Worm (Caenorhabditis elegans): ENCODE measurements around the gene C50B6.3.
A peak's percentile ranks its signal among the peaks of the same experiment; 100 is the strongest.

Gene C50B6.3

DNA sequence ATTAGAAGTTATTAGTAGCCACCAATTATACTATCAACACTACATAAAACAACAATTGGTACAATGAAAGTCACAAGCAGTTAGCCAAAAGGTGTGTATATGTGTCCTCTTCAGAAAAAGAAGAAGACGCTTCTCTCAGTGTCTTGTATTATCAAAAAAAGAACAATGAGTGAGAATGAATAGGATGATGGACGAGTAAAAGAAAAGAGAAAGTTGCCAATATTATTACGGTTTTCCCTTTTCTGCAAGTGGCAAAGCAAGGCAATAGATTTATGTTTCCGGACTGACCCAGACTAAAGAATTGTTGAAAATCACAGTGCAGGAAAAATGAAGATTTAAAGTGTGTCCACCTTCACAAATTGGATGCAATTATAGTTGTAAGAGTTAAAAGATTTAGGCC, 33.0 kb upstream of the C50B6.3 start:
- no peak for TF ChIP-seq sox-4 (tag; optimal IDR thresholded peaks at IDR 0.05)
- no peak for TF ChIP-seq npax-4 (tag; optimal IDR thresholded peaks at IDR 0.05)
- TF ChIP-seq ttx-3 (tag; optimal IDR thresholded peaks at IDR 0.05), result no peak
- TF ChIP-seq eyg-1 (tag; optimal IDR thresholded peaks at IDR 0.05), result no peak
- TF ChIP-seq unc-86 (tag; optimal IDR thresholded peaks at IDR 0.05), result no peak
- TF ChIP-seq che-1 (tag; optimal IDR thresholded peaks at IDR 0.05), result no peak
- no peak for TF ChIP-seq rnt-1 (tag; optimal IDR thresholded peaks at IDR 0.05)
- TF ChIP-seq ceh-31 (tag; optimal IDR thresholded peaks at IDR 0.05), result no peak
- no peak for TF ChIP-seq hlh-30 (tag; optimal IDR thresholded peaks at IDR 0.05; ENCODE audit: insufficient read depth)
- no peak for TF ChIP-seq K02D7.2 (tag; optimal IDR thresholded peaks at IDR 0.05)
- no peak for TF ChIP-seq ceh-22 (tag; optimal IDR thresholded peaks at IDR 0.05)
- TF ChIP-seq ceh-18 (tag; optimal IDR thresholded peaks at IDR 0.05), result no peak
- no peak for TF ChIP-seq pha-4 (tag; optimal IDR thresholded peaks at IDR 0.05)
- no peak for TF ChIP-seq ref-2 (tag; optimal IDR thresholded peaks at IDR 0.05)

DNA sequence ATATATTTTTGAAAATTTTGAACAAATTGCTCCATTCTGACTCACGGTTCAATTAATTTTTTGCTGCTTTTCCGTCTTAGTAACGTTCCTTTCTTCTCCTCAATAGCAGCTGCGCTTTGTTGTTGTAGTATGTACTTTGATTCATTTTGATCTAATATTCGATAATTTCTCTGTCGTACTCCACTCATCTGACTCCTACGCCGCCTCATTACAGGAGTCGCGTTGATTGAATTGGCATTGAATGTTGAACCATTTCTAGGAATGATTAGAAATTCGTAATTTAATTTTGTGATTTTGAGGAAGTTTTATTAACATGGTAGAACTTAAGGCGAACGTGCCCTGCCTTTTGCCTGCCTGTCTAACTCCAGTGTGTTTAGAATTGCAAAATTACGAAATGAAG, 30.4 kb upstream of the C50B6.3 start:
- TF ChIP-seq ceh-22 (tag; optimal IDR thresholded peaks at IDR 0.05), result no peak
- no peak for TF ChIP-seq sox-2 (GFP tag; IDR thresholded peaks at IDR 0.05)
- peak; percentile 70 for TF ChIP-seq unc-42 (tag; optimal IDR thresholded peaks at IDR 0.05)

DNA sequence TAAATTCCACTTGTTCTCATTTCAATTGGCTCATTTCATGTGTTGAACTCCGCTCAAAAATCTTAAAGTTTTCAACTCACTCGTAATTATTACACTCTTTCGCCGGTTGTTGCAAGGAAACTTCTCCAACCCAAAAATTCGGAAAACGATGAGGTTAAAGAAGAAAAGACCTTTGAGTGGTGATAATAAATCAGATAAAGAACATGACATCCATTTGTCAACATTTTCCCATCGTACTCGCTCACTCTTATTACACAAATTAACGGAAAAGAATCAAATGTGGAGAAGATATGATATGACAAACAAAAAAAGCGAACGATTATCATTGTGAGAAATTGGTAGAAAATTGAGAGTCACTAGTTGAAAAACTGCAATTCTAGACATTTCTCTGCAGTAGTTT, 28.1 kb upstream of the C50B6.3 start:
- TF ChIP-seq pag-3 (tag; optimal IDR thresholded peaks at IDR 0.05; ENCODE audit: borderline replicate concordance) (no peak), syd-9 (tag; optimal IDR thresholded peaks at IDR 0.05) (no peak), C38D4.7 (GFP tag; optimal IDR thresholded peaks at IDR 0.05) (no peak), T23F11.4 (GFP tag; optimal IDR thresholded peaks at IDR 0.05) (no peak), ref-2 (tag; optimal IDR thresholded peaks at IDR 0.05) (no peak), ceh-30 (tag; optimal IDR thresholded peaks at IDR 0.05) (no peak), nhr-232 (tag; optimal IDR thresholded peaks at IDR 0.05) (no peak), pros-1 (tag; optimal IDR thresholded peaks at IDR 0.05) (no peak)

DNA sequence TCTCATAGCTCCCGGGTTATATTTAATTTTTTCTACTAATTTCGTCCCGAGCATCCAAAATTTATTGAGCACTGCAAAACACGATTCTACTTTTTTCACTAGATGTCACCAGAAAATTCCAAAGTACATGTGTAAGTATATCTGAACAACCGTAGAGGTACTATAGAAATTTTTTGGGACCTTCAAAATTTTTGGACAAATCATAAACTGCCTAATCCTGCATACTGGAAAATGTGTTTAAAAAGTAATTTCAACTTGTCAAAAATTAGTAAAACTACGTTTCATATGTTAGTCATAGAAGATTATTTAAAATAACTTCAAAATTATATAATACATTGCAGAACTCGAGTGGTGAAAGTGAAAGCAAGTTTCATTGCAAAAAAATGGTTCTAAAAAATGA, 26.8 kb upstream of the C50B6.3 start:
- no peak for TF ChIP-seq pha-4 (tag; optimal IDR thresholded peaks at IDR 0.05)
- no peak for TF ChIP-seq dve-1 (tag; optimal IDR thresholded peaks at IDR 0.05)
- TF ChIP-seq ref-2 (tag; optimal IDR thresholded peaks at IDR 0.05), result no peak
- TF ChIP-seq fax-1 (tag; optimal IDR thresholded peaks at IDR 0.05), result no peak
- no peak for TF ChIP-seq ceh-24 (tag; optimal IDR thresholded peaks at IDR 0.05)
- no peak for TF ChIP-seq T23F11.4 (GFP tag; optimal IDR thresholded peaks at IDR 0.05)
- no peak for TF ChIP-seq pros-1 (tag; optimal IDR thresholded peaks at IDR 0.05)
- TF ChIP-seq lin-11 (tag; optimal IDR thresholded peaks at IDR 0.05), result no peak
- TF ChIP-seq ceh-22 (tag; optimal IDR thresholded peaks at IDR 0.05), result no peak
- TF ChIP-seq pha-2 (tag; optimal IDR thresholded peaks at IDR 0.05), result no peak
- no peak for TF ChIP-seq eyg-1 (tag; optimal IDR thresholded peaks at IDR 0.05)
- no peak for TF ChIP-seq hlh-6 (tag; optimal IDR thresholded peaks at IDR 0.05)
- TF ChIP-seq npax-4 (tag; optimal IDR thresholded peaks at IDR 0.05), result no peak
- no peak for TF ChIP-seq unc-86 (tag; optimal IDR thresholded peaks at IDR 0.05)
- no peak for TF ChIP-seq tbx-7 (tag; optimal IDR thresholded peaks at IDR 0.05)
- no peak for TF ChIP-seq ceh-19 (GFP tag; optimal IDR thresholded peaks at IDR 0.05)
- no peak for TF ChIP-seq odd-2 (tag; optimal IDR thresholded peaks at IDR 0.05)
- TF ChIP-seq pag-3 (tag; optimal IDR thresholded peaks at IDR 0.05; ENCODE audit: borderline replicate concordance), result no peak
- no peak for TF ChIP-seq unc-3 (GFP tag; conservative IDR thresholded peaks at IDR 0.05)
- TF ChIP-seq unc-3 (tag; optimal IDR thresholded peaks at IDR 0.05), result no peak

DNA sequence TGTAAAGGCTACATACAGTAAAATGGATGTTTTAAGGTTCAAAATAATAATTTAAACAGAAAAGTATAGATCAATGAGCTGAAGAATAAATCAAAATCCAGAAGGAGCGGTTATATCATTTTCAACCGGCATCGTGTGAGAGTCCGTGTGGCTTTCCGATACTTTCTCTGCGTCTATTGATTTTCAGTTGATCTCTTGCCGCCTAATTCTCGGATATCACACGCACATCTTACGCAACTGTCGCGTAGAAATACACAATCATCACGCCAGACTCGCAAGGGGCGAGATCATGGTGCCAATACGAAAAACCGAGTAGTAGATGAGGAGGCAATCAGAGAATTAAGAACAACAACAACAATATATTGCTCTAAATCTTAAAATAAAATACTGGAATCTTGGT, 24.5 kb upstream of the C50B6.3 start:
- TF ChIP-seq hlh-30 (tag; optimal IDR thresholded peaks at IDR 0.05; ENCODE audit: insufficient read depth) (no peak), fax-1 (tag; optimal IDR thresholded peaks at IDR 0.05) (no peak), unc-55 (GFP tag; optimal IDR thresholded peaks at IDR 0.05) (peak; percentile 6), ref-2 (tag; optimal IDR thresholded peaks at IDR 0.05) (no peak), ceh-18 (tag; optimal IDR thresholded peaks at IDR 0.05) (no peak)

Measured in whole organism, late embryonic.